Fruit fly (Drosophila melanogaster) whole organism, embryonic: Measurements from ENCODE around the gene Rab30.

Experiments
- ATbp ChIP-seq: fragments of 200-800 bp; sonication (Bioruptor generic); optimal IDR thresholded peaks from 2 replicates; lab custom pipeline; 2017; ENCODE audit warnings: missing biosample characterization, mild to moderate bottlenecking, missing genetic modification characterization, missing genetic modification reagents
- CG1024 ChIP-seq: fragments of 200-800 bp; sonication (Bioruptor generic); IDR thresholded peaks from 2 replicates; pipeline ENCODE4 v1.3.6; 2022; ENCODE audit warnings: missing biosample characterization, missing genetic modification characterization
- CG12104 ChIP-seq: fragments of 200-800 bp; sonication (Bioruptor generic); optimal IDR thresholded peaks from 3 replicates; lab custom pipeline; 2016; ENCODE audit warnings: missing biosample characterization, missing genetic modification characterization
- CG12219 ChIP-seq: fragments of 200-800 bp; sonication (Bioruptor generic); optimal IDR thresholded peaks from 3 replicates; lab custom pipeline; 2018; ENCODE audit warnings: missing biosample characterization, mild to moderate bottlenecking, missing genetic modification characterization
- CG12299 ChIP-seq: fragments of 200-800 bp; sonication (Bioruptor generic); optimal IDR thresholded peaks from 2 replicates; lab custom pipeline; 2018; ENCODE audit warnings: missing biosample characterization, mild to moderate bottlenecking, missing genetic modification characterization
- CG12391 ChIP-seq: fragments of 200-800 bp; sonication (Bioruptor generic); optimal IDR thresholded peaks from 3 replicates; lab custom pipeline; 2018; ENCODE audit warnings: missing biosample characterization, mild to moderate bottlenecking, missing genetic modification characterization, moderate library complexity
- CG1529 ChIP-seq: fragments of 200-800 bp; sonication (Bioruptor generic); optimal IDR thresholded peaks from 3 replicates; lab custom pipeline; 2018; ENCODE audit warnings: missing biosample characterization, missing genetic modification characterization
- CG1792 ChIP-seq: fragments of 200-800 bp; sonication (Bioruptor generic); optimal IDR thresholded peaks from 2 replicates; lab custom pipeline; 2016; ENCODE audit warnings: missing biosample characterization, missing genetic modification characterization
- CG2116 ChIP-seq: fragments of 200-800 bp; sonication (Bioruptor generic); optimal IDR thresholded peaks from 3 replicates; lab custom pipeline; 2018; ENCODE audit warnings: missing biosample characterization, mild to moderate bottlenecking, missing genetic modification characterization
- CG2712 ChIP-seq: fragments of 200-800 bp; optimal IDR thresholded peaks from 3 replicates; lab custom pipeline; 2019; ENCODE audit warnings: missing biosample characterization, mild to moderate bottlenecking, missing genetic modification characterization, moderate library complexity
- CG31441 ChIP-seq: fragments of 200-800 bp; sonication (Bioruptor generic); IDR thresholded peaks from 2 replicates; pipeline ENCODE4 v1.3.6; 2022; ENCODE audit warnings: missing biosample characterization, missing genetic modification characterization
- CG34376 ChIP-seq: fragments of 200-800 bp; sonication (Bioruptor generic); optimal IDR thresholded peaks from 2 replicates; lab custom pipeline; 2018; ENCODE audit warnings: missing biosample characterization, mild to moderate bottlenecking, missing genetic modification characterization
- CG3838 ChIP-seq: fragments of 200-800 bp; sonication (Bioruptor generic); optimal IDR thresholded peaks from 3 replicates; lab custom pipeline; 2016; ENCODE audit warnings: missing biosample characterization, missing genetic modification characterization
- CG3847 ChIP-seq: fragments of 200-800 bp; sonication (Bioruptor generic); IDR thresholded peaks from 2 replicates; pipeline ENCODE4 v1.3.6; 2022; ENCODE audit warnings: missing biosample characterization, missing genetic modification characterization
- CG6654 ChIP-seq: fragments of 200-800 bp; sonication (Bioruptor generic); optimal IDR thresholded peaks from 2 replicates; lab custom pipeline; 2017; ENCODE audit warnings: missing biosample characterization, mild to moderate bottlenecking, missing genetic modification characterization
- CG7556 ChIP-seq: fragments of 200-800 bp; sonication (Bioruptor generic); optimal IDR thresholded peaks from 2 replicates; lab custom pipeline; 2017; ENCODE audit warnings: missing biosample characterization, mild to moderate bottlenecking, missing genetic modification characterization
- CG8359 ChIP-seq: fragments of 200-800 bp; sonication (Bioruptor generic); optimal IDR thresholded peaks from 2 replicates; lab custom pipeline; 2017; ENCODE audit warnings: missing biosample characterization, mild to moderate bottlenecking, missing genetic modification characterization, borderline replicate concordance
- CG8388 ChIP-seq: fragments of 200-800 bp; sonication (Bioruptor generic); optimal IDR thresholded peaks from 2 replicates; lab custom pipeline; 2019; ENCODE audit warnings: missing biosample characterization, mild to moderate bottlenecking, missing genetic modification characterization, moderate library complexity
- Hey ChIP-seq: fragments of 200-800 bp; sonication (Bioruptor generic); optimal IDR thresholded peaks from 3 replicates; lab custom pipeline; 2018; ENCODE audit warnings: missing biosample characterization, mild to moderate bottlenecking, missing genetic modification characterization
- HmgD ChIP-seq: fragments of 200-800 bp; sonication (Bioruptor generic); optimal IDR thresholded peaks from 3 replicates; lab custom pipeline; 2016; ENCODE audit warnings: missing biosample characterization, missing genetic modification characterization
- Hmr ChIP-seq: fragments of 200-800 bp; sonication (Bioruptor generic); optimal IDR thresholded peaks from 3 replicates; lab custom pipeline; 2017; ENCODE audit warnings: mild to moderate bottlenecking, missing biosample characterization, missing genetic modification reagents, missing genetic modification characterization
- Hr3 ChIP-seq: fragments of 200-800 bp; sonication (Bioruptor generic); optimal IDR thresholded peaks from 3 replicates; lab custom pipeline; 2016; ENCODE audit warnings: missing biosample characterization, missing genetic modification characterization
- Hr78 ChIP-seq, 2 experiments: fragments of 200-800 bp in 1 of 2; fragments of >200 bp in 1 of 2; sonication (Bioruptor generic) in 1 of 2; optimal IDR thresholded peaks; 2 replicates each; lab custom pipeline; 2017 to 2019; ENCODE audit warnings: missing biosample characterization in 2 of 2, missing genetic modification characterization in 2 of 2, mild to moderate bottlenecking in 1 of 2, moderate library complexity in 1 of 2
- NfI ChIP-seq: fragments of 200-800 bp; sonication (Bioruptor generic); optimal IDR thresholded peaks from 3 replicates; lab custom pipeline; 2018; ENCODE audit warnings: missing biosample characterization, mild to moderate bottlenecking, missing genetic modification characterization, moderate library complexity
- Opbp ChIP-seq: fragments of 200-800 bp; sonication (Bioruptor generic); IDR thresholded peaks from 3 replicates; pipeline ENCODE4 v1.3.6; 2022; ENCODE audit warnings: missing biosample characterization, missing genetic modification characterization; ENCODE audit not compliant: partially characterized antibody
- Ravus ChIP-seq: fragments of 200-800 bp; sonication (Bioruptor generic); IDR thresholded peaks from 2 replicates; pipeline ENCODE4 v1.3.6; 2022; ENCODE audit warnings: missing biosample characterization, missing genetic modification characterization
- Sry-β ChIP-seq: fragments of 200-800 bp; sonication (Bioruptor generic); optimal IDR thresholded peaks from 2 replicates; lab custom pipeline; 2018; ENCODE audit warnings: missing biosample characterization, mild to moderate bottlenecking, missing genetic modification characterization, moderate library complexity
- Trl ChIP-seq, 3 experiments: fragments of >200 bp in 2 of 3; fragments of 200-800 bp in 1 of 3; sonication (Bioruptor generic) in 1 of 3; optimal IDR thresholded peaks; 2 replicates in 1 of 3; 3 replicates in 2 of 3; lab custom pipeline; 2016 to 2017; ENCODE audit warnings: missing biosample characterization in 1 of 3, missing genetic modification characterization in 1 of 3
- bab2 ChIP-seq: fragments of 200-800 bp; sonication (Bioruptor generic); optimal IDR thresholded peaks from 2 replicates; lab custom pipeline; 2016; ENCODE audit warnings: missing biosample characterization, missing genetic modification characterization
- cwo ChIP-seq: fragments of 200-800 bp; sonication (Bioruptor generic); optimal IDR thresholded peaks from 3 replicates; lab custom pipeline; 2017; ENCODE audit warnings: missing biosample characterization, missing genetic modification characterization, mild to moderate bottlenecking, moderate library complexity, missing genetic modification reagents
- da ChIP-seq: fragments of 200-800 bp; sonication (Bioruptor generic); optimal IDR thresholded peaks from 2 replicates; lab custom pipeline; 2016; ENCODE audit warnings: missing biosample characterization, missing genetic modification characterization
- dysf ChIP-seq: fragments of 200-800 bp; sonication (Bioruptor generic); IDR thresholded peaks from 3 replicates; pipeline ENCODE4 v1.3.6; 2022; ENCODE audit warnings: missing biosample characterization, missing genetic modification characterization
- eve ChIP-seq, 2 experiments: fragments of >200 bp; optimal IDR thresholded peaks; 2 replicates each; lab custom pipeline; 2017; ENCODE audit warnings: missing biosample characterization in 2 of 2, missing genetic modification characterization in 2 of 2
- exex ChIP-seq: fragments of 200-800 bp; sonication (Bioruptor generic); optimal IDR thresholded peaks from 4 replicates; lab custom pipeline; 2018; ENCODE audit warnings: missing biosample characterization, mild to moderate bottlenecking, missing genetic modification characterization, moderate library complexity
- gcm ChIP-seq: fragments of 200-800 bp; sonication (Bioruptor generic); optimal IDR thresholded peaks from 2 replicates; lab custom pipeline; 2019; ENCODE audit warnings: missing biosample characterization, mild to moderate bottlenecking, missing genetic modification characterization, moderate library complexity
- inv ChIP-seq: fragments of 200-800 bp; sonication (Bioruptor generic); IDR thresholded peaks from 2 replicates; pipeline ENCODE4 v1.3.6; 2022; ENCODE audit warnings: missing biosample characterization, missing genetic modification characterization; ENCODE audit not compliant: partially characterized antibody
- nau ChIP-seq: fragments of 200-800 bp; sonication (Bioruptor generic); optimal IDR thresholded peaks from 3 replicates; lab custom pipeline; 2017; ENCODE audit warnings: missing biosample characterization, mild to moderate bottlenecking, missing genetic modification characterization, missing genetic modification reagents
- slou ChIP-seq: fragments of 200-800 bp; sonication (Bioruptor generic); optimal IDR thresholded peaks from 3 replicates; lab custom pipeline; 2016; ENCODE audit warnings: missing biosample characterization, missing genetic modification characterization
- twi ChIP-seq: fragments of 200-800 bp; optimal IDR thresholded peaks from 2 replicates; lab custom pipeline; 2019; ENCODE audit warnings: missing biosample characterization, mild to moderate bottlenecking, missing genetic modification characterization, moderate library complexity
- vfl ChIP-seq: fragments of 200-800 bp; sonication (Bioruptor generic); optimal IDR thresholded peaks from 2 replicates; lab custom pipeline; 2016; ENCODE audit warnings: missing biosample characterization, missing genetic modification characterization
- zen2 ChIP-seq: fragments of 200-800 bp; sonication (Bioruptor generic); IDR thresholded peaks from 3 replicates; pipeline ENCODE4 v1.3.6; 2022; ENCODE audit warnings: missing biosample characterization, missing genetic modification characterization; ENCODE audit not compliant: partially characterized antibody

The Rab30 gene

dm6 chr2L:7026988-7027908, 5.2 kb downstream of the Rab30 start, which contains the start of the genes CG31908 and MME1 (continued):
- TF ChIP-seq CG1024 = no peak
- TF ChIP-seq CG1792 (GFP tag; lab: Kevin White, UChicago) = no peak
- peak; percentile 6 for TF ChIP-seq Hr3 (GFP tag; lab: Kevin White, UChicago)
- TF ChIP-seq CG12104 (GFP tag; lab: Kevin White, UChicago) = no peak
- TF ChIP-seq da (GFP tag; lab: Kevin White, UChicago) = no peak
- TF ChIP-seq CG12299 (tag; lab: Kevin White, UChicago) = no peak
- no peak for TF ChIP-seq vfl (GFP tag; lab: Kevin White, UChicago)
- no peak for TF ChIP-seq slou (GFP tag; lab: Kevin White, UChicago)
- TF ChIP-seq bab2 (GFP tag; lab: Kevin White, UChicago) = peak; percentile 30
- no peak for TF ChIP-seq gcm (GFP tag; lab: Kevin White, UChicago)
- peak; percentile 73; the same call in 2 of the 3 replicates for TF ChIP-seq zen2 (GFP tag; lab: Robert Waterston, UW)
- TF ChIP-seq CG31441 (GFP tag; lab: Robert Waterston, UW) = no peak
- TF ChIP-seq CG3838 (GFP tag; lab: Kevin White, UChicago) = peak; percentile 69
- no peak for TF ChIP-seq dysf
- no peak for TF ChIP-seq CG3847 (GFP tag; lab: Robert Waterston, UW)
- no peak for TF ChIP-seq eve (GFP tag; optimal IDR thresholded peaks at IDR 0.05; lab: Kevin White, UChicago)
- peak; percentile 55 for TF ChIP-seq inv (GFP tag; lab: Robert Waterston, UW)
- TF ChIP-seq CG2116 = peak; percentile 91
- no peak for TF ChIP-seq Hey
- TF ChIP-seq CG12219 = no peak
- TF ChIP-seq CG34376 = peak; percentile 69
- peak; percentile 24 for TF ChIP-seq CG12391 (tag; lab: Kevin White, UChicago)
- TF ChIP-seq Trl (optimal IDR thresholded peaks at IDR 0.05; lab: Kevin White, UChicago) = no peak
- peak; percentile 25 for TF ChIP-seq Trl (GFP tag; optimal IDR thresholded peaks at IDR 0.05; lab: Kevin White, UChicago)
- peak; percentile 26 for TF ChIP-seq exex (tag; lab: Kevin White, UChicago)
- TF ChIP-seq CG2712 (tag; lab: Kevin White, UChicago) = peak; percentile 29
- no peak for TF ChIP-seq Hr78 (GFP tag; optimal IDR thresholded peaks at IDR 0.05; lab: Kevin White, UChicago)
- TF ChIP-seq Hmr (GFP tag; lab: Kevin White, UChicago) = no peak
- no peak for TF ChIP-seq Sry-β (GFP tag; lab: Kevin White, UChicago)
- TF ChIP-seq CG8388 (GFP tag; lab: Kevin White, UChicago) = no peak
- TF ChIP-seq CG7556 (GFP tag; lab: Kevin White, UChicago) = no peak
- TF ChIP-seq CG8359 (GFP tag; lab: Kevin White, UChicago) = no peak
- TF ChIP-seq ATbp (GFP tag; lab: Kevin White, UChicago) = no peak
- peak; percentile 67 for TF ChIP-seq cwo (GFP tag; lab: Kevin White, UChicago)
- no peak for TF ChIP-seq twi (tag; lab: Kevin White, UChicago)
- no peak for TF ChIP-seq CG1529 (GFP tag; lab: Kevin White, UChicago)
- peak; percentile 14 for TF ChIP-seq NfI (GFP tag; lab: Kevin White, UChicago)
- peak; percentile 43; the same call in 2 of the 3 replicates for TF ChIP-seq Opbp (GFP tag; lab: Robert Waterston, UW)
- TF ChIP-seq HmgD (GFP tag; lab: Kevin White, UChicago) = no peak
- no peak for TF ChIP-seq CG6654 (GFP tag; lab: Kevin White, UChicago)
- TF ChIP-seq Ravus (GFP tag; lab: Robert Waterston, UW) = no peak
- no peak for TF ChIP-seq nau (GFP tag; lab: Kevin White, UChicago)
